Worm (Caenorhabditis elegans) whole organism, midembryonic: Measurements from ENCODE around the gene K09C8.7.

ENCODE experiments used
- T22C8.4 ChIP-seq: fragments of 200-800 bp; sonication (Bioruptor generic); IDR thresholded peaks from 2 replicates; pipeline ENCODE4 v1.3.6; 2022; ENCODE audit warnings: missing genetic modification characterization, missing compliant biosample characterization
- cog-1 ChIP-seq: sonication (generic microtip); optimal IDR thresholded peaks from 2 replicates; lab custom pipeline; 2016; ENCODE audit warnings: missing genetic modification characterization, missing compliant biosample characterization
- flt-1 ChIP-seq: fragments of 200-800 bp; sonication (Bioruptor generic); IDR thresholded peaks from 2 replicates; pipeline ENCODE4 v1.3.6; 2022; ENCODE audit warnings: missing genetic modification characterization, missing compliant biosample characterization
- klf-2 ChIP-seq: fragments of 200-800 bp; sonication (Bioruptor generic); conservative IDR thresholded peaks from 2 replicates; pipeline ENCODE4 v1.3.6; 2022; ENCODE audit warnings: missing genetic modification reagents, missing genetic modification characterization, missing compliant biosample characterization
- med-1 ChIP-seq: sonication (generic microtip); optimal IDR thresholded peaks from 2 replicates; lab custom pipeline; 2017; ENCODE audit warnings: missing genetic modification characterization, mild to moderate bottlenecking, missing compliant biosample characterization, antibody characterized with exemption, missing genetic modification reagents; ENCODE audit not compliant: insufficient read depth
- ref-1 ChIP-seq: fragments of 200-800 bp; sonication (Bioruptor generic); conservative IDR thresholded peaks from 2 replicates; pipeline ENCODE4 v1.3.6; 2022; ENCODE audit warnings: missing genetic modification reagents, missing genetic modification characterization, missing compliant biosample characterization
- tab-1 ChIP-seq: fragments of 200-800 bp; sonication (Bioruptor generic); IDR thresholded peaks from 2 replicates; pipeline ENCODE4 v1.3.6; 2022; ENCODE audit warnings: missing genetic modification characterization, missing compliant biosample characterization
- ztf-23 ChIP-seq: fragments of 200-800 bp; sonication (Bioruptor generic); IDR thresholded peaks from 2 replicates; pipeline ENCODE4 v1.3.6; 2022; ENCODE audit warnings: missing genetic modification reagents, missing genetic modification characterization, missing compliant biosample characterization
- ztf-29 ChIP-seq: fragments of 200-800 bp; sonication (Bioruptor generic); IDR thresholded peaks from 2 replicates; pipeline ENCODE4 v1.3.6; 2022; ENCODE audit warnings: missing genetic modification reagents, missing genetic modification characterization, missing compliant biosample characterization

The K09C8.7 gene

ce11 chrX:10951168-10951567, at the start of gene K09C8.7:
Gene K09C8.7 (minus strand): TSS chrX:10951393.
- no peak for TF ChIP-seq cog-1
- TF ChIP-seq flt-1 (GFP tag; lab: Robert Waterston, UW) = no peak
- no peak for TF ChIP-seq tab-1
- no peak for TF ChIP-seq ref-1 (GFP tag; lab: Robert Waterston, UW)
- no peak for TF ChIP-seq ztf-23 (GFP tag; lab: Robert Waterston, UW)
- no peak for TF ChIP-seq klf-2 (GFP tag; lab: Robert Waterston, UW)
- TF ChIP-seq ztf-29 (GFP tag; lab: Robert Waterston, UW) = no peak
- TF ChIP-seq med-1 (GFP tag; lab: Kevin White, UChicago) = no peak
- TF ChIP-seq T22C8.4 = no peak

DNA sequence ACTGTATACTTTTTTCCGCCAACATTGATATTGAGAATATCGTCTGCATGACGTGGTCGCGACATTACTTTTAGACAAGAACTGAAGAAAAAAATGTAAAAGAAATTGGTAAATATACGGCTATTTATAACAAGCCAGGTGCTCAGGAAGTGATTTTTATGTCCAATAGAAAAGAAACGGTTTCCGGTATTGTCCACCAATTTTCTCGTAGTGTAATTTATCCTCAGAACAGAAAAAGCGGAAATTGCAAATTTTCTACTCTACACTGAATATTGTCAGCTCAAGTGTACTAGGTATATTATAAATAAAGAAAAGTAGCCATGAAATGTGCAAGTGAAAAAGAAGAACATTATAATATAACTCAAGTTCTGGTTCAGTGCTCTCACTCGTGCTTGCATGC, 48.0 kb upstream of the K09C8.7 start, which contains the start of gene F59F3.6:
TSS of gene F59F3.6 (minus strand) at position 101 of the 400 bp plus-strand sequence.
- TF ChIP-seq klf-2 (GFP tag; lab: Robert Waterston, UW) (no peak), flt-1 (GFP tag; lab: Robert Waterston, UW) (no peak), ztf-29 (GFP tag; lab: Robert Waterston, UW) (no peak), ref-1 (GFP tag; lab: Robert Waterston, UW) (no peak), T22C8.4 (no peak), med-1 (GFP tag; lab: Kevin White, UChicago) (no peak), ztf-23 (GFP tag; lab: Robert Waterston, UW) (no peak), cog-1 (no peak), tab-1 (no peak)

DNA sequence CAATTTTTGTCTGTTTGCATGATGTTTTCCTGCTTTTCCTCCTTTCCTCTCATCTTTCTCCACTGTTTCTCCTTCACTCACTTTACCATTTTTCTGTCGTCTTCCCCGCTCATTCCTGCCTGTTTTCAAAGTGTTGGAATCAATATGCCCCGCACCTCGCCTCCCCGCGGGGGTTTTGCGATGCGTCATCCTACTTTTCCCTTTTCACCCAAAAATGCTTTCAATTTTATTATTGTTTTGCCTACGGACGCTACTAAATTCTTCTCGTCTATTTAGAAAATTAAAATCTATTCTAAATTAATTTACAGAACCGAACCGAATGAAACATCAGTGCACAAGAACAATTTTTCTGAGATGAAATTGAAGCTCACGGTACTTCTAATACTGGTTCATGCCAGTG, 41.0 kb upstream of the K09C8.7 start, which contains the start of gene ver-3:
TSS of gene ver-3 (plus strand) at position 301 of the 400 bp plus-strand sequence.
- TF ChIP-seq med-1 (GFP tag; lab: Kevin White, UChicago) (no peak), ztf-29 (GFP tag; lab: Robert Waterston, UW) (no peak), ref-1 (GFP tag; lab: Robert Waterston, UW) (no peak), T22C8.4 (no peak), cog-1 (no peak), klf-2 (GFP tag; lab: Robert Waterston, UW) (no peak), flt-1 (GFP tag; lab: Robert Waterston, UW) (no peak), tab-1 (no peak), ztf-23 (GFP tag; lab: Robert Waterston, UW) (no peak)

DNA sequence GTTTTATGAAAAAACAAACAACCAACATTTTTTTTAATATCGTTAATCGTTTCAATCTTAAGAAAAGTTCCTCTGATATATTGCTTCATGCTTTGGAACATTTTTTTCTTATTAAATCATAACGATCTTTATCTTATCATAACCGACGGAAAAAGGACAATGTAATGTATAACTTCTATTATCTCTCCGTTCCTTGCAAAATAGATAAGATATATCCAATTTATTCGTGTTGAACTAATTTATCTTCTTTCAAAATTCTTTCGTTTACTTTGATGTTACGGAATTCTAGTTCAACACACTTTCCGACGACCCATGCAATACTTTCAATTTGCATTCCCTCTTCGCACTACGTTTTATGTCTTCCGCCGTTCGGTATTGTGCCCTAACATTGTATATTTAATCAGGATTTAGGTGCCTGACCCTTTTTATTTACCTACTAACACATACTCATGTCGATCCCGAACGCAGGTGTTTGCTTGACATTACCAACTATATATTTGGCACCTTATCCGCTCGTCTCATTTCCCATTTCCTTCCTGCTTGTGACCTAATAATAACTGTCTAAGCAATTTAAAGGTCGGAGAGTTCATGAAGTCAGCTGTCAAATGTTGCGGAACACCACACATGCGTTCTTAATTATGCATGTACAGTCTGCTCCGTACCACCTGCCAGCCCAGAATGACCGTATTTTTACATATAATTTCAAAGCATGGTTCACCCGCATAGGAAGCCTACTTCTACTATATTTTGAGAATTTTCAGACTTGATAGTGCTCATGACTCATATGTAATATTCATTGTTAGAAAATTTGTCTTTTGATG, 40.4 kb upstream of the K09C8.7 start:
- TF ChIP-seq T22C8.4 = no peak
- no peak for TF ChIP-seq ref-1 (GFP tag; lab: Robert Waterston, UW)
- TF ChIP-seq tab-1 = no peak
- TF ChIP-seq cog-1 = no peak
- no peak for TF ChIP-seq ztf-23 (GFP tag; lab: Robert Waterston, UW)
- TF ChIP-seq klf-2 (GFP tag; lab: Robert Waterston, UW) = no peak
- no peak for TF ChIP-seq ztf-29 (GFP tag; lab: Robert Waterston, UW)
- no peak for TF ChIP-seq flt-1 (GFP tag; lab: Robert Waterston, UW)
- TF ChIP-seq med-1 (GFP tag; lab: Kevin White, UChicago) = no peak

ce11 chrX:10990855-10991176, 39.6 kb upstream of the K09C8.7 start:
- TF ChIP-seq T22C8.4 (no peak), med-1 (GFP tag; lab: Kevin White, UChicago) (no peak), cog-1 (no peak)

ce11 chrX:10990159-10990854, 39.1 kb upstream of the K09C8.7 start:
- TF ChIP-seq ref-1 (GFP tag; lab: Robert Waterston, UW) (no peak), ztf-29 (GFP tag; lab: Robert Waterston, UW) (no peak), flt-1 (GFP tag; lab: Robert Waterston, UW) (peak; percentile 68), T22C8.4 (no peak), cog-1 (peak; percentile 34)

ce11 chrX:10989286-10989685, 38.1 kb upstream of the K09C8.7 start:
- TF ChIP-seq flt-1 (GFP tag; lab: Robert Waterston, UW) (no peak), T22C8.4 (no peak), ztf-23 (GFP tag; lab: Robert Waterston, UW) (no peak), ztf-29 (GFP tag; lab: Robert Waterston, UW) (no peak), ref-1 (GFP tag; lab: Robert Waterston, UW) (no peak), tab-1 (no peak), med-1 (GFP tag; lab: Kevin White, UChicago) (no peak), cog-1 (no peak), klf-2 (GFP tag; lab: Robert Waterston, UW) (no peak)

- TF ChIP-seq flt-1 (GFP tag; lab: Robert Waterston, UW) = no peak
- no peak for TF ChIP-seq cog-1
- no peak for TF ChIP-seq ztf-23 (GFP tag; lab: Robert Waterston, UW)
- no peak for TF ChIP-seq med-1 (GFP tag; lab: Kevin White, UChicago)
- TF ChIP-seq tab-1 = no peak
- no peak for TF ChIP-seq ztf-29 (GFP tag; lab: Robert Waterston, UW)
- TF ChIP-seq ref-1 (GFP tag; lab: Robert Waterston, UW) = no peak
- TF ChIP-seq T22C8.4 = no peak
- TF ChIP-seq klf-2 (GFP tag; lab: Robert Waterston, UW) = no peak
Observed at ce11 chrX:10982051-10982450, 30.9 kb upstream of the K09C8.7 start, which contains the start of gene ver-4. Gene ver-4 (plus strand): TSS chrX:10982351.

DNA sequence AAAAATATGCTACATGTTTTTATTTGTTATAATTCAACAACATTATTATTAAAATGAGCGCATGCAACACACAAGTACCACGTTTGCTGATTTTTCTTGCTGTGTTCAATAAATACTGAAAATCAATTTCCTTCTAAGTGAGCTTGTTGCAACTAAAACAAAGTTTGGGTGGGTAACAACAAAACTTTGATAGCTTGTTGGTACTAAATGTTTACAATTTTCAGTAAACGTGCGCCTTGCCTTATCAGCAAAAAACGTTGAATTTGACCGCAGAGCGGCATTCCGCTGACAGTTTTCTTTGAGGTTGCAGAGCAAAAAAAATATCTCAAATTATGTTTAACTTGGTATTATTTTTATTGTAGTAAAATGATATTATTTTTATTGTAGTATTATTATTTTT, 30.2 kb upstream of the K09C8.7 start:
- TF ChIP-seq ztf-29 (GFP tag; lab: Robert Waterston, UW) (no peak), klf-2 (GFP tag; lab: Robert Waterston, UW) (no peak), tab-1 (no peak), med-1 (GFP tag; lab: Kevin White, UChicago) (no peak), cog-1 (no peak), ztf-23 (GFP tag; lab: Robert Waterston, UW) (no peak), T22C8.4 (no peak), flt-1 (GFP tag; lab: Robert Waterston, UW) (no peak), ref-1 (GFP tag; lab: Robert Waterston, UW) (no peak)
